Fruit fly (Drosophila melanogaster): Measurements from ENCODE around the gene Es2.

Gene Es2

DNA sequence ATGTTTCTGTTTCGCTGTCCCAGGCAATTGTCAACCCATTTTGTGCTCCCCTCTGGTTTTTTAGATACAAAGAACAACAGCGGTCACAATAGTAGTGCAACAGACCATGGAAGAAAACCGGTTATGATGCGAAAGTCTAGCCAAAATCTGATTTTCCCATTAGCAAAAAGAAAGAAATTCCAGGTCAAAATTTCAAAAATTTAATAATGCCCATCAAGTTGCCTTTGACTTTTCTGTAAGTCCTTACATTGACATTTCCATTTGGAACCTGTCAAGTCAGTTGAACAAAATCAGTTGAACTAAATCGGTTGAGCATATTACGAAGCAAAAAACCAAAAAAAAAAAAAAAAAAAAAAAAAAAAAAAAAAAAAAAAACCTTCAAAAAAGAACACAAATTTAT, 44.3 kb upstream of the Es2 start (continued):
- TF ChIP-seq CG13624 (GFP tag; optimal IDR thresholded peaks at IDR 0.05): peak; percentile 36
- TF ChIP-seq CG14667 (GFP tag; IDR thresholded peaks at IDR 0.05): no peak
- peak; percentile 27 for TF ChIP-seq pum (GFP tag; optimal IDR thresholded peaks at IDR 0.05)
- TF ChIP-seq CG30403 (GFP tag; optimal IDR thresholded peaks at IDR 0.05): peak; percentile 7
- TF ChIP-seq Sry-β (GFP tag; optimal IDR thresholded peaks at IDR 0.05): no peak
- no peak for TF ChIP-seq Trl (optimal IDR thresholded peaks at IDR 0.05)
- peak; percentile 46 for TF ChIP-seq Trl (GFP tag; optimal IDR thresholded peaks at IDR 0.05)
- 0 out of 2 replicates have a peak, but pooled peaks have one; percentile 8 for TF ChIP-seq esg (GFP tag; conservative IDR thresholded peaks at IDR 0.05)
- TF ChIP-seq Antp (GFP tag; optimal IDR thresholded peaks at IDR 0.05): peak; percentile 47
- no peak for TF ChIP-seq nerfin-1 (tag; optimal IDR thresholded peaks at IDR 0.05)
- TF ChIP-seq CG3281 (GFP tag; optimal IDR thresholded peaks at IDR 0.05): peak; percentile 8
- TF ChIP-seq salm (tag; optimal IDR thresholded peaks at IDR 0.05): no peak

DNA sequence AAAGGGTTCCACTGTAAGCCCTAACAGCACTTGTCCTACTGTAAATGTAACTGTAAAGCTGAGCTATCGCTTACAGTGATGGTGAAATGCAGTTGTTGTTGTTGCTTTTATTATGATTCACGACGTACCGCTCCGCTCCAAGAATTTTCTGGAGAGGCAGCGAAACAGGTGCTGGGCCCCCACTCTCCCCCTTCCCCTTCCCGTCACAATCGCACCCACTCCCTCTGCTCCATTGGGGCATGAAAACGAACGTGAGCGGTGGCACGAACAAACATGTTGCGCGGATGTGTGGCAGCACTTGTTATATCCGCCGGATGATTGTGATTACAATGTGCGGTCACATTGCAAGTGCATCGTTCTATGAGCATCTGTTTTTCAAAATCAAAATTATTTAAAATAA, 41.7 kb upstream of the Es2 start:
- no peak for TF ChIP-seq CG30020 (tag; optimal IDR thresholded peaks at IDR 0.05)
- no peak for TF ChIP-seq CG3281 (GFP tag; optimal IDR thresholded peaks at IDR 0.05)
- TF ChIP-seq sd (tag; optimal IDR thresholded peaks at IDR 0.05): peak; percentile 25
- TF ChIP-seq crol (GFP tag; IDR thresholded peaks at IDR 0.05): peak; percentile 84
- peak; percentile 58 for TF ChIP-seq CG13775 (GFP tag; optimal IDR thresholded peaks at IDR 0.05)
- TF ChIP-seq CG14710 (tag; optimal IDR thresholded peaks at IDR 0.05): peak; percentile 43
- TF ChIP-seq CG12659 (GFP tag; optimal IDR thresholded peaks at IDR 0.05): no peak
- TF ChIP-seq CG15514 (GFP tag; optimal IDR thresholded peaks at IDR 0.05): no peak
- TF ChIP-seq peb (GFP tag; IDR thresholded peaks at IDR 0.05): no peak
- peak; percentile 84 for TF ChIP-seq p53 (GFP tag; optimal IDR thresholded peaks at IDR 0.05)
- peak; percentile 72 for TF ChIP-seq HLHmδ (GFP tag; optimal IDR thresholded peaks at IDR 0.05)
- TF ChIP-seq Ravus (GFP tag; IDR thresholded peaks at IDR 0.05): no peak
- TF ChIP-seq CG13624 (GFP tag; optimal IDR thresholded peaks at IDR 0.05): no peak
- peak; percentile 66 for TF ChIP-seq CG5180 (GFP tag; optimal IDR thresholded peaks at IDR 0.05)
- no peak for TF ChIP-seq Vsx1 (GFP tag; optimal IDR thresholded peaks at IDR 0.05)
- TF ChIP-seq CG8290 (GFP tag; optimal IDR thresholded peaks at IDR 0.05): no peak
- TF ChIP-seq CG8290 (tag; optimal IDR thresholded peaks at IDR 0.05): no peak
- peak in 1 of 2 experiments; percentile 8 for TF ChIP-seq Trl (optimal IDR thresholded peaks at IDR 0.05)
- TF ChIP-seq Trl (GFP tag; optimal IDR thresholded peaks at IDR 0.05): no peak
- no peak for TF ChIP-seq ems (GFP tag; optimal IDR thresholded peaks at IDR 0.05)
- TF ChIP-seq kah (GFP tag; optimal IDR thresholded peaks at IDR 0.05): peak; percentile 4
- no peak for TF ChIP-seq tup (GFP tag; optimal IDR thresholded peaks at IDR 0.05)
- no peak for TF ChIP-seq fru (optimal IDR thresholded peaks at IDR 0.05)
- no peak for TF ChIP-seq CG11560 (tag; IDR thresholded peaks at IDR 0.05)
- TF ChIP-seq Nf-YA (GFP tag; IDR thresholded peaks at IDR 0.05): no peak
- no peak for TF ChIP-seq corto (GFP tag; optimal IDR thresholded peaks at IDR 0.05)
- no peak for TF ChIP-seq ind (GFP tag; optimal IDR thresholded peaks at IDR 0.05)
- TF ChIP-seq nom (GFP tag; optimal IDR thresholded peaks at IDR 0.05): peak; percentile 52
- no peak for TF ChIP-seq CG15073 (GFP tag; optimal IDR thresholded peaks at IDR 0.05)
- TF ChIP-seq chm (GFP tag; IDR thresholded peaks at IDR 0.05): 0 out of 2 replicates have a peak, but pooled peaks have one; percentile 10
- peak; percentile 45 for TF ChIP-seq Blimp-1 (GFP tag; optimal IDR thresholded peaks at IDR 0.05)
- TF ChIP-seq CG6791 (GFP tag; IDR thresholded peaks at IDR 0.05; ENCODE audit: partially characterized antibody): peak; percentile 15; the same call in 1 of the 3 replicates
- TF ChIP-seq HmgZ (tag; optimal IDR thresholded peaks at IDR 0.05): no peak
- peak; percentile 4 for TF ChIP-seq pfk (GFP tag; optimal IDR thresholded peaks at IDR 0.05)
- TF ChIP-seq cato (GFP tag; optimal IDR thresholded peaks at IDR 0.05; ENCODE audit: borderline replicate concordance): no peak
- no peak for TF ChIP-seq CG7745 (tag; optimal IDR thresholded peaks at IDR 0.05)
- no peak for TF ChIP-seq gce (GFP tag; IDR thresholded peaks at IDR 0.05)
- TF ChIP-seq Gug (GFP tag; IDR thresholded peaks at IDR 0.05): no peak
- no peak for TF ChIP-seq eyg (GFP tag; optimal IDR thresholded peaks at IDR 0.05)
- TF ChIP-seq CG7987 (GFP tag; optimal IDR thresholded peaks at IDR 0.05): no peak
- TF ChIP-seq CG4360 (GFP tag; IDR thresholded peaks at IDR 0.05): peak; percentile 71
- TF ChIP-seq unpg (GFP tag; optimal IDR thresholded peaks at IDR 0.05): no peak
